Worm (Caenorhabditis elegans): ENCODE measurements around the gene D1022.3.

D1022.3 gene

ce11 chrII:7432327-7432726, 23.8 kb downstream of the D1022.3 start, which contains the start of gene srd-54:
Gene srd-54 (plus strand): TSS chrII:7432627.
- TF ChIP-seq mls-2 (tag; optimal IDR thresholded peaks at IDR 0.05) (no peak), lin-32 (GFP tag; optimal IDR thresholded peaks at IDR 0.05) (no peak)

ce11 chrII:7420796-7421386, 35.2 kb downstream of the D1022.3 start:
- no peak for TF ChIP-seq hlh-1 (tag; optimal IDR thresholded peaks at IDR 0.05)
- TF ChIP-seq unc-39 (tag; optimal IDR thresholded peaks at IDR 0.05): no peak
- no peak for TF ChIP-seq unc-62 (GFP tag; optimal IDR thresholded peaks at IDR 0.05)
- TF ChIP-seq nhr-2 (tag; optimal IDR thresholded peaks at IDR 0.05): no peak
- TF ChIP-seq ztf-11 (tag; optimal IDR thresholded peaks at IDR 0.05): no peak
- TF ChIP-seq ceh-39 (tag; optimal IDR thresholded peaks at IDR 0.05): no peak
- TF ChIP-seq lsy-2 (tag; optimal IDR thresholded peaks at IDR 0.05): no peak
- TF ChIP-seq pha-4 (tag; optimal IDR thresholded peaks at IDR 0.05): no peak
- TF ChIP-seq nhr-76 (tag; optimal IDR thresholded peaks at IDR 0.05): no peak
- TF ChIP-seq bed-3 (GFP tag; optimal IDR thresholded peaks at IDR 0.05): no peak
- no peak for TF ChIP-seq ceh-83 (GFP tag; optimal IDR thresholded peaks at IDR 0.05)

- no peak for TF ChIP-seq ceh-43 (GFP tag; optimal IDR thresholded peaks at IDR 0.05)
- no peak for TF ChIP-seq ceh-39 (tag; optimal IDR thresholded peaks at IDR 0.05)
- TF ChIP-seq tbx-8 (GFP tag; optimal IDR thresholded peaks at IDR 0.05): no peak
- TF ChIP-seq nhr-237 (tag; optimal IDR thresholded peaks at IDR 0.05): no peak
- TF ChIP-seq elt-1 (tag; optimal IDR thresholded peaks at IDR 0.05; ENCODE audit: borderline replicate concordance, insufficient read depth): no peak
- TF ChIP-seq zip-8 (tag; optimal IDR thresholded peaks at IDR 0.05): no peak
- no peak for TF ChIP-seq mab-5 (tag; optimal IDR thresholded peaks at IDR 0.05)
- no peak for TF ChIP-seq ham-2 (GFP tag; optimal IDR thresholded peaks at IDR 0.05)
- no peak for TF ChIP-seq nhr-12 (tag; optimal IDR thresholded peaks at IDR 0.05)
- no peak for TF ChIP-seq mls-2 (tag; optimal IDR thresholded peaks at IDR 0.05)
Observed at ce11 chrII:7420157-7420556, 35.9 kb downstream of the D1022.3 start.

ce11 chrII:7419563-7419962, 36.5 kb downstream of the D1022.3 start:
- no peak for TF ChIP-seq sptf-1 (tag; optimal IDR thresholded peaks at IDR 0.05)
- no peak for TF ChIP-seq lin-32 (GFP tag; optimal IDR thresholded peaks at IDR 0.05)
- TF ChIP-seq sem-2 (GFP tag; optimal IDR thresholded peaks at IDR 0.05): no peak
- no peak for TF ChIP-seq bed-3 (GFP tag; optimal IDR thresholded peaks at IDR 0.05)
- no peak for TF ChIP-seq zip-8 (tag; optimal IDR thresholded peaks at IDR 0.05)
- TF ChIP-seq lin-13 (tag; optimal IDR thresholded peaks at IDR 0.05): no peak
- no peak for TF ChIP-seq nhr-237 (tag; optimal IDR thresholded peaks at IDR 0.05)
- no peak for TF ChIP-seq ces-1 (GFP tag; optimal IDR thresholded peaks at IDR 0.05)
- TF ChIP-seq nhr-28 (tag; optimal IDR thresholded peaks at IDR 0.05): no peak
- no peak for TF ChIP-seq pha-4 (tag; optimal IDR thresholded peaks at IDR 0.05)
- TF ChIP-seq ceh-39 (tag; optimal IDR thresholded peaks at IDR 0.05): no peak
- no peak for TF ChIP-seq nhr-12 (tag; optimal IDR thresholded peaks at IDR 0.05)

ce11 chrII:7413764-7414163, 42.3 kb downstream of the D1022.3 start:
- TF ChIP-seq drap-1 (GFP tag; optimal IDR thresholded peaks at IDR 0.05) (no peak), ceh-39 (tag; optimal IDR thresholded peaks at IDR 0.05) (no peak), sptf-1 (tag; optimal IDR thresholded peaks at IDR 0.05) (no peak), ham-2 (GFP tag; optimal IDR thresholded peaks at IDR 0.05) (no peak), sem-2 (GFP tag; optimal IDR thresholded peaks at IDR 0.05) (no peak)

ce11 chrII:7413275-7413674, 42.8 kb downstream of the D1022.3 start:
- TF ChIP-seq mls-2 (tag; optimal IDR thresholded peaks at IDR 0.05) (no peak), hlh-1 (tag; optimal IDR thresholded peaks at IDR 0.05) (no peak), ztf-11 (tag; optimal IDR thresholded peaks at IDR 0.05) (no peak), flh-1 (GFP tag; optimal IDR thresholded peaks at IDR 0.05) (no peak), ceh-43 (GFP tag; optimal IDR thresholded peaks at IDR 0.05) (no peak), nhr-76 (tag; optimal IDR thresholded peaks at IDR 0.05) (no peak), unc-62 (GFP tag; optimal IDR thresholded peaks at IDR 0.05) (no peak)

- TF ChIP-seq pha-4 (tag; optimal IDR thresholded peaks at IDR 0.05) (no peak), zip-8 (tag; optimal IDR thresholded peaks at IDR 0.05) (no peak), hlh-1 (tag; optimal IDR thresholded peaks at IDR 0.05) (no peak), snpc-4 (tag; optimal IDR thresholded peaks at IDR 0.05) (no peak), mab-5 (tag; optimal IDR thresholded peaks at IDR 0.05) (no peak), sptf-1 (tag; optimal IDR thresholded peaks at IDR 0.05) (no peak), elt-3 (tag; optimal IDR thresholded peaks at IDR 0.05) (no peak), ceh-83 (GFP tag; optimal IDR thresholded peaks at IDR 0.05) (no peak), ceh-43 (GFP tag; optimal IDR thresholded peaks at IDR 0.05) (no peak), lin-13 (tag; optimal IDR thresholded peaks at IDR 0.05) (no peak), unc-39 (tag; optimal IDR thresholded peaks at IDR 0.05) (no peak), ham-2 (GFP tag; optimal IDR thresholded peaks at IDR 0.05) (no peak), nhr-76 (tag; optimal IDR thresholded peaks at IDR 0.05) (no peak), unc-120 (tag; optimal IDR thresholded peaks at IDR 0.05; ENCODE audit: poor library complexity, severe bottlenecking) (no peak), ztf-11 (tag; optimal IDR thresholded peaks at IDR 0.05) (no peak), M03D4.4 (tag; optimal IDR thresholded peaks at IDR 0.05) (no peak), cnd-1 (tag; optimal IDR thresholded peaks at IDR 0.05) (no peak)
Observed at ce11 chrII:7411930-7412329, 44.2 kb downstream of the D1022.3 start, which contains the start of gene K02A2.5. Gene K02A2.5 (minus strand): TSS chrII:7412030.
